Worm (Caenorhabditis elegans) whole organism, mixed stage, embryonic: ENCODE data around the gene msp-33.
A peak's percentile ranks its signal among the peaks of the same experiment; 100 is the strongest.

Source experiments
- M03D4.4 ChIP-seq: sonication (generic microtip); optimal IDR thresholded peaks from 2 replicates; lab custom pipeline; 2017; ENCODE audit warnings: mild to moderate bottlenecking, missing genetic modification characterization, missing compliant biosample characterization
- bed-3 ChIP-seq: fragments of 200-800 bp; sonication (Bioruptor generic); optimal IDR thresholded peaks from 3 replicates; lab custom pipeline; 2018; ENCODE audit warnings: mild to moderate bottlenecking, missing genetic modification characterization, moderate library complexity, missing compliant biosample characterization
- blmp-1 ChIP-seq: fragments of 150-350 bp; optimal IDR thresholded peaks from 2 replicates; lab custom pipeline; 2014; ENCODE audit warnings: missing biosample characterization, missing genetic modification characterization
- ceh-39 ChIP-seq: fragments of 150-350 bp; optimal IDR thresholded peaks from 2 replicates; lab custom pipeline; 2014; ENCODE audit warnings: missing biosample characterization, missing genetic modification characterization
- ceh-43 ChIP-seq: fragments of 200-800 bp; sonication (Bioruptor generic); optimal IDR thresholded peaks from 2 replicates; lab custom pipeline; 2018; ENCODE audit warnings: mild to moderate bottlenecking, missing genetic modification characterization, moderate library complexity, missing compliant biosample characterization
- ceh-83 ChIP-seq: fragments of 200-800 bp; sonication (Bioruptor generic); optimal IDR thresholded peaks from 2 replicates; lab custom pipeline; 2018; ENCODE audit warnings: mild to moderate bottlenecking, missing genetic modification characterization, missing compliant biosample characterization
- ces-1 ChIP-seq: fragments of 150-350 bp; optimal IDR thresholded peaks from 2 replicates; lab custom pipeline; 2014; ENCODE audit warnings: missing biosample characterization, missing genetic modification reagents, missing genetic modification characterization
- cnd-1 ChIP-seq: fragments of 200-800 bp; sonication (Bioruptor generic); optimal IDR thresholded peaks from 2 replicates; lab custom pipeline; 2018; ENCODE audit warnings: mild to moderate bottlenecking, missing genetic modification characterization, missing compliant biosample characterization
- drap-1 ChIP-seq: fragments of 200-800 bp; sonication (Bioruptor generic); optimal IDR thresholded peaks from 3 replicates; lab custom pipeline; 2018; ENCODE audit warnings: mild to moderate bottlenecking, missing genetic modification characterization, missing compliant biosample characterization
- elt-1 ChIP-seq: sonication (generic microtip); optimal IDR thresholded peaks from 2 replicates; lab custom pipeline; 2017; ENCODE audit warnings: missing genetic modification characterization, mild to moderate bottlenecking, missing compliant biosample characterization, antibody characterized with exemption, moderate library complexity, borderline replicate concordance; ENCODE audit not compliant: insufficient read depth
- elt-3 ChIP-seq: fragments of 150-350 bp; optimal IDR thresholded peaks from 2 replicates; lab custom pipeline; 2014; ENCODE audit warnings: missing biosample characterization, missing genetic modification characterization
- flh-1 ChIP-seq: fragments of 200-800 bp; sonication (Bioruptor generic); optimal IDR thresholded peaks from 2 replicates; lab custom pipeline; 2018; ENCODE audit warnings: mild to moderate bottlenecking, missing genetic modification characterization, moderate library complexity, missing compliant biosample characterization
- ham-2 ChIP-seq: fragments of 200-800 bp; sonication (Bioruptor generic); optimal IDR thresholded peaks from 2 replicates; lab custom pipeline; 2018; ENCODE audit warnings: mild to moderate bottlenecking, missing genetic modification characterization, missing compliant biosample characterization
- hlh-1 ChIP-seq: fragments of 150-350 bp; optimal IDR thresholded peaks from 2 replicates; lab custom pipeline; 2014; ENCODE audit warnings: missing biosample characterization, missing genetic modification reagents, missing genetic modification characterization
- lin-13 ChIP-seq: fragments of 150-350 bp; optimal IDR thresholded peaks from 2 replicates; lab custom pipeline; 2014; ENCODE audit warnings: missing biosample characterization, missing genetic modification characterization
- lin-32 ChIP-seq: fragments of 200-800 bp; sonication (Bioruptor generic); optimal IDR thresholded peaks from 2 replicates; lab custom pipeline; 2018; ENCODE audit warnings: mild to moderate bottlenecking, missing genetic modification characterization, missing compliant biosample characterization
- lsy-2 ChIP-seq: fragments of 150-350 bp; optimal IDR thresholded peaks from 2 replicates; lab custom pipeline; 2014; ENCODE audit warnings: missing biosample characterization, missing genetic modification characterization
- mab-5 ChIP-seq: fragments of 150-350 bp; optimal IDR thresholded peaks from 2 replicates; lab custom pipeline; 2014; ENCODE audit warnings: missing biosample characterization, missing genetic modification characterization
- mep-1 ChIP-seq: fragments of 150-350 bp; optimal IDR thresholded peaks from 2 replicates; lab custom pipeline; 2017; ENCODE audit warnings: missing biosample characterization, missing genetic modification reagents, missing genetic modification characterization, inconsistent platforms
- mls-2 ChIP-seq: sonication (generic microtip); optimal IDR thresholded peaks from 2 replicates; lab custom pipeline; 2016; ENCODE audit warnings: mild to moderate bottlenecking, missing genetic modification characterization, moderate library complexity, missing compliant biosample characterization
- nhr-12 ChIP-seq: fragments of 150-350 bp; optimal IDR thresholded peaks from 2 replicates; lab custom pipeline; 2014; ENCODE audit warnings: missing biosample characterization, missing genetic modification characterization
- nhr-2 ChIP-seq: fragments of 150-350 bp; optimal IDR thresholded peaks from 2 replicates; lab custom pipeline; 2014; ENCODE audit warnings: missing biosample characterization, missing genetic modification characterization
- nhr-237 ChIP-seq: fragments of 150-350 bp; optimal IDR thresholded peaks from 2 replicates; lab custom pipeline; 2014; ENCODE audit warnings: missing biosample characterization, missing genetic modification characterization
- nhr-28 ChIP-seq: fragments of 150-350 bp; optimal IDR thresholded peaks from 2 replicates; lab custom pipeline; 2014; ENCODE audit warnings: missing biosample characterization, missing genetic modification characterization
- nhr-76 ChIP-seq: sonication (generic microtip); optimal IDR thresholded peaks from 2 replicates; lab custom pipeline; 2017; ENCODE audit warnings: missing biosample characterization, missing genetic modification characterization
- pha-4 ChIP-seq: fragments of 150-350 bp; optimal IDR thresholded peaks from 2 replicates; lab custom pipeline; 2018; ENCODE audit warnings: missing biosample characterization, missing genetic modification reagents, missing genetic modification characterization
- sem-2 ChIP-seq: fragments of 200-800 bp; sonication (Bioruptor generic); optimal IDR thresholded peaks from 2 replicates; lab custom pipeline; 2018; ENCODE audit warnings: mild to moderate bottlenecking, missing genetic modification characterization, missing compliant biosample characterization
- snpc-4 ChIP-seq: fragments of 150-350 bp; optimal IDR thresholded peaks from 2 replicates; lab custom pipeline; 2014; ENCODE audit warnings: missing biosample characterization, missing genetic modification characterization
- sptf-1 ChIP-seq: sonication (generic microtip); optimal IDR thresholded peaks from 2 replicates; lab custom pipeline; 2017; ENCODE audit warnings: mild to moderate bottlenecking, missing genetic modification characterization, moderate library complexity, missing compliant biosample characterization
- tbx-8 ChIP-seq: fragments of 200-800 bp; sonication (Bioruptor generic); optimal IDR thresholded peaks from 2 replicates; lab custom pipeline; 2018; ENCODE audit warnings: mild to moderate bottlenecking, missing genetic modification characterization, moderate library complexity, missing compliant biosample characterization
- unc-120 ChIP-seq: sonication (generic microtip); optimal IDR thresholded peaks from 2 replicates; lab custom pipeline; 2017; ENCODE audit warnings: missing genetic modification characterization, missing compliant biosample characterization; ENCODE audit not compliant: poor library complexity, severe bottlenecking
- unc-39 ChIP-seq: fragments of 150-350 bp; optimal IDR thresholded peaks from 2 replicates; lab custom pipeline; 2014; ENCODE audit warnings: missing biosample characterization, missing genetic modification characterization
- unc-62 ChIP-seq: fragments of 150-350 bp; optimal IDR thresholded peaks from 2 replicates; lab custom pipeline; 2014; ENCODE audit warnings: missing biosample characterization, missing genetic modification reagents, missing genetic modification characterization
- zip-8 ChIP-seq: fragments of 150-350 bp; optimal IDR thresholded peaks from 2 replicates; lab custom pipeline; 2014; ENCODE audit warnings: missing biosample characterization, missing genetic modification characterization
- ztf-11 ChIP-seq: fragments of 150-350 bp; optimal IDR thresholded peaks from 2 replicates; lab custom pipeline; 2014; ENCODE audit warnings: missing biosample characterization, missing genetic modification characterization

Gene msp-33

DNA sequence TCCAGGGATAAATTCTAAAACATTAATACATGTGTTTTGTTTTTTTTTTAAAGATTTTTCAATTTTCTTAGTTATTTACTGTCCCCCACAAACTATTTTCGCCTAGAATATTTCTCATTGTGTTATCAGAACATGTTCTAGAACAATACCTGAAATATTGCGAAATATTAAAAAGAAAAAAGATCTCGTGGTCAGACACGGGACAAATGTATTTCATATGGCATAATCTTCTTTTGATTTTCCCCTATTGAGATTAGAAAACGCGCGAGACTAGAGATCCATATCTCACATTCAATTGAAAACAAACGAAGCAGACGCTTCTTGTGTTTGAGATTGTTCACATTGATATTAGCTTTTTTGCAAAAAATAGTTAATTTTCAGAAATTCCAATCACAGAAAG, 36.4 kb downstream of the msp-33 start:
- TF ChIP-seq hlh-1 (no peak), elt-1 (tag; lab: Kevin White, UChicago) (peak; percentile 65)

DNA sequence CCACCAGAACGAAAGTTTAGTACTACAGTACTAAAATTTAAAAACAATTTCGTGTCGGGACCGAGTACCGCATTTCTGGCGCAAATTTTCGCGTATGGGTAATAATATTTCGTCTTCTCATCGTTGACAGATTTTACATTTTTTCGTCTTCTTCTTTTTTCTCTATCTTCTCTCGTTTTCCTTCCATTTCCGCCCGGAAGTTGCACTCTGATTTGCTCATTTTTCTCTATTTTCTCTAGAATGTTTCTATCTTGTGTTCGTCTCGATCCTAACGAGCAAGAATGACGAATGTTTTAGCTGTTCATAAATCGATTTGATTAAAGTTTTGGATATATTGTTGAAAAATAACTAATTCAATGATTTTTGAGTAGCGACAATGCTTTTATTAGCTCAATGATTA, 37.0 kb downstream of the msp-33 start:
- TF ChIP-seq ceh-83, result no peak
- peak; percentile 5 for TF ChIP-seq unc-120 (tag; lab: Kevin White, UChicago)

DNA sequence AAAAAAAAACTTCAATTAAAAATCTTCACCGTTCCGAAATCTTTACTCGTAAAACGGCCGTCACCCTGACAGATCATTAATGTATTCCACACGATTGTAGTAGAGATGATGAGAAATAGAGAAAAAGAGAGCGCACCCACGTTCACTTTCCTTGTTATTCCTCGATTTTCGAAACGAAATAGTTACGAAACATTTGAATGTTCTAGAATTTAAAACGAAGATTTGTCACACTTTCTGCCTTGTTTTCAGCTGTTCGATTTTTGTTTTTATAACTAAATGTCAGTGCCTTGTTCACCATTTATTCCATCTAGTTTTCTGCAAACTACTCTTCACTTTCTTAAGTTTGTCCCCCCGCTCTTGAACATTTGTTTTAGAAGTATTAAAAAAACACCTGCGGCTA, 37.7 kb downstream of the msp-33 start:
- no peak for TF ChIP-seq lin-13 (tag; lab: Kevin White, UChicago)
- TF ChIP-seq flh-1 (GFP tag; lab: Kevin White, UChicago), result no peak
- TF ChIP-seq ham-2 (GFP tag; lab: Kevin White, UChicago), result no peak
- no peak for TF ChIP-seq nhr-76

DNA sequence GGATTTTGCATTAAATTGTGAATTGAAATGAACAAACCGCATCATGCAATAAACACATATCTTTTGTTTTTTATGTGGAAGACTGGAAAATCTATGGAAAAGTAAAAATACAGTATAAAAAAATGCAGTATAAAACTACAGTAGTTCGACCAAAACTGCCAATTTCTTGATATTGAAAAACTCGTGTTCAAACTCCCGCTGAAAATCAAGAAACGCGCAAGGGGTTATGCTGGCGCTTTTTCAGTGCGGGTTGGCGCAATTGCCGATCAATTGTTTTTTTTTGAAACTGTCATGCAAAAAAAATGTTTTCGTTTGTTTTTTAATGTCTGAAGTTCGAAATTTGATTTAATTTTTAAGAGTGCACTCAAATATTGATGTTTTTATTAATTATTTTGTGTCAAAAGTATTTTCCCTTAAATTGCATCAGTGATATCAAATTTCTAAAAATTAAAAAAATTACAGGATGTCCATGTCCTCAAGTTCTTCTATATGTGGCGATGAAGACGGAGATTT, 40.8 kb downstream of the msp-33 start, which contains the start of gene dnj-9:
Gene dnj-9 (plus strand): TSS at position 463 of the 513 bp plus-strand sequence.
- peak; percentile 13 for TF ChIP-seq drap-1 (GFP tag; lab: Kevin White, UChicago)
- TF ChIP-seq nhr-76, result no peak
- no peak for TF ChIP-seq zip-8 (tag; lab: Kevin White, UChicago)
- peak; percentile 59 for TF ChIP-seq ceh-83
- TF ChIP-seq mab-5 (tag; lab: Kevin White, UChicago), result peak; percentile 58
- peak; percentile 77 for TF ChIP-seq hlh-1
- TF ChIP-seq bed-3 (GFP tag; lab: Kevin White, UChicago), result peak; percentile 34
- TF ChIP-seq lin-13 (tag; lab: Kevin White, UChicago), result peak; percentile 95
- peak; percentile 82 for TF ChIP-seq lsy-2 (tag; lab: Kevin White, UChicago)
- TF ChIP-seq sem-2 (GFP tag; lab: Kevin White, UChicago), result no peak
- no peak for TF ChIP-seq elt-1 (tag; lab: Kevin White, UChicago)
- peak; percentile 58 for TF ChIP-seq mls-2
- TF ChIP-seq mep-1, result peak; percentile 91
- TF ChIP-seq M03D4.4, result peak; percentile 79
- peak; percentile 59 for TF ChIP-seq ces-1 (GFP tag; lab: Kevin White, UChicago)
- peak; percentile 17 for TF ChIP-seq elt-3 (tag; lab: Kevin White, UChicago)
- no peak for TF ChIP-seq tbx-8
- TF ChIP-seq unc-39 (tag; lab: Kevin White, UChicago), result no peak
- TF ChIP-seq snpc-4, result no peak
- TF ChIP-seq ceh-39, result peak; percentile 60
- peak; percentile 34 for TF ChIP-seq flh-1 (GFP tag; lab: Kevin White, UChicago)
- TF ChIP-seq nhr-28, result no peak
- peak; percentile 87 for TF ChIP-seq sptf-1 (tag; lab: Kevin White, UChicago)
- no peak for TF ChIP-seq unc-120 (tag; lab: Kevin White, UChicago)
- no peak for TF ChIP-seq nhr-2 (tag; lab: Kevin White, UChicago)
- TF ChIP-seq ham-2 (GFP tag; lab: Kevin White, UChicago), result no peak
- peak; percentile 9 for TF ChIP-seq ztf-11 (tag; lab: Kevin White, UChicago)
- peak; percentile 62 for TF ChIP-seq cnd-1
- TF ChIP-seq lin-32 (GFP tag; lab: Kevin White, UChicago), result no peak
- TF ChIP-seq blmp-1, result peak; percentile 15
- TF ChIP-seq ceh-43, result peak; percentile 59
- TF ChIP-seq nhr-237 (tag; lab: Kevin White, UChicago), result peak; percentile 87
- peak; percentile 31 for TF ChIP-seq unc-62
- TF ChIP-seq pha-4 (tag; lab: Kevin White, UChicago), result peak; percentile 70
- TF ChIP-seq nhr-12, result no peak

DNA sequence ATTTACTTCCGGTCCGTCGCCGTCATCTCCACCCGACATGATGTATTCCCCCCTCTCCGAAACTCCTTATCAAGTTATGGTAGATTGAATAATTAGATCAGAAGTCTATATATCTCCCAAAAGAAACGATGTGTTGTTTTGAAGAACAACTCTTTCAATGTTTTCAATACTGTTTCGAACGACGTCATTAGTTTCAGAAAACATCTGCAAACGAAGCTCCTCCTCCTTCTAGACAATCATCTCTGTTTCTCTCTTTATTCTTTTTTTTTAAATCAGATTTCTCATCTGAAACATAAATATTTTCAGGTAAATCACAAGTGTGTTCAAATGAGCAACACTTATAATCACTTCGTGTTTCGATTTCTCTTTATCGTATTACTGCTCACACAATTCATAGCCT, 42.6 kb downstream of the msp-33 start, which contains the start of gene T23B7.3:
Gene T23B7.3 (plus strand): TSS at position 301 of the 400 bp plus-strand sequence.
- TF ChIP-seq ces-1 (GFP tag; lab: Kevin White, UChicago) (peak; percentile 5), drap-1 (GFP tag; lab: Kevin White, UChicago) (no peak)
